Worm (Caenorhabditis elegans): ENCODE data around the gene F46C3.2.

The F46C3.2 gene

ce11 chrX:11384534-11385441, 33.8 kb downstream of the F46C3.2 start, which contains the start of the genes F08B12.11 and prmn-1:
Gene F08B12.11, plus strand, starts transcription at chrX:11385054.
Gene prmn-1, plus strand, starts transcription at chrX:11385084.
- TF ChIP-seq elt-1 (tag; optimal IDR thresholded peaks at IDR 0.05) (no peak), lin-11 (tag; optimal IDR thresholded peaks at IDR 0.05) (no peak), nhr-237 (tag; optimal IDR thresholded peaks at IDR 0.05) (no peak), peb-1 (tag; optimal IDR thresholded peaks at IDR 0.05) (no peak), mdl-1 (tag; optimal IDR thresholded peaks at IDR 0.05) (no peak), elt-3 (tag; optimal IDR thresholded peaks at IDR 0.05) (no peak), nhr-6 (tag; optimal IDR thresholded peaks at IDR 0.05) (no peak), nhr-25 (tag; optimal IDR thresholded peaks at IDR 0.05) (no peak), fos-1 (tag; optimal IDR thresholded peaks at IDR 0.05) (no peak), blmp-1 (tag; optimal IDR thresholded peaks at IDR 0.05; ENCODE audit: insufficient read depth) (no peak), mab-5 (tag; optimal IDR thresholded peaks at IDR 0.05) (no peak), zag-1 (tag; optimal IDR thresholded peaks at IDR 0.05) (no peak), snpc-4 (tag; optimal IDR thresholded peaks at IDR 0.05) (no peak), mbf-1 (tag; optimal IDR thresholded peaks at IDR 0.05) (no peak), nhr-10 (tag; optimal IDR thresholded peaks at IDR 0.05) (no peak), nhr-129 (tag; optimal IDR thresholded peaks at IDR 0.05) (no peak)

ce11 chrX:11383359-11383758, 35.2 kb downstream of the F46C3.2 start:
- no peak for TF ChIP-seq unc-55 (GFP tag; optimal IDR thresholded peaks at IDR 0.05)
- TF ChIP-seq mdl-1 (tag; optimal IDR thresholded peaks at IDR 0.05), result no peak
- no peak for TF ChIP-seq Y55F3AM.14 (GFP tag; optimal IDR thresholded peaks at IDR 0.05)
- no peak for TF ChIP-seq unc-39 (tag; optimal IDR thresholded peaks at IDR 0.05)
- TF ChIP-seq sma-3 (GFP tag; optimal IDR thresholded peaks at IDR 0.05), result no peak
- no peak for TF ChIP-seq ceh-82 (tag; optimal IDR thresholded peaks at IDR 0.05)
- no peak for TF ChIP-seq skn-1 (tag; optimal IDR thresholded peaks at IDR 0.05)
- no peak for TF ChIP-seq fos-1 (tag; optimal IDR thresholded peaks at IDR 0.05)
- TF ChIP-seq sma-9 (GFP tag; optimal IDR thresholded peaks at IDR 0.05), result peak; percentile 2
- TF ChIP-seq sma-9 (tag; optimal IDR thresholded peaks at IDR 0.05), result no peak
- TF ChIP-seq alr-1 (tag; optimal IDR thresholded peaks at IDR 0.05), result no peak
- no peak for TF ChIP-seq ZK546.5 (tag; optimal IDR thresholded peaks at IDR 0.05)
- TF ChIP-seq C34F6.9 (tag; optimal IDR thresholded peaks at IDR 0.05), result peak; percentile 39

ce11 chrX:11379135-11379781, 39.3 kb downstream of the F46C3.2 start:
- peak; percentile 60 for TF ChIP-seq sma-9 (GFP tag; optimal IDR thresholded peaks at IDR 0.05)
- TF ChIP-seq sma-9 (tag; optimal IDR thresholded peaks at IDR 0.05), result no peak
- TF ChIP-seq sem-4 (tag; optimal IDR thresholded peaks at IDR 0.05), result peak; percentile 4
- peak; percentile 57 for TF ChIP-seq nhr-129 (tag; optimal IDR thresholded peaks at IDR 0.05)
- peak; percentile 89 for TF ChIP-seq F13H6.1 (tag; optimal IDR thresholded peaks at IDR 0.05)
- TF ChIP-seq lsy-2 (tag; optimal IDR thresholded peaks at IDR 0.05), result peak in 1 of 2 experiments; percentile 3
- TF ChIP-seq unc-62 (GFP tag; optimal IDR thresholded peaks at IDR 0.05), result no peak

DNA sequence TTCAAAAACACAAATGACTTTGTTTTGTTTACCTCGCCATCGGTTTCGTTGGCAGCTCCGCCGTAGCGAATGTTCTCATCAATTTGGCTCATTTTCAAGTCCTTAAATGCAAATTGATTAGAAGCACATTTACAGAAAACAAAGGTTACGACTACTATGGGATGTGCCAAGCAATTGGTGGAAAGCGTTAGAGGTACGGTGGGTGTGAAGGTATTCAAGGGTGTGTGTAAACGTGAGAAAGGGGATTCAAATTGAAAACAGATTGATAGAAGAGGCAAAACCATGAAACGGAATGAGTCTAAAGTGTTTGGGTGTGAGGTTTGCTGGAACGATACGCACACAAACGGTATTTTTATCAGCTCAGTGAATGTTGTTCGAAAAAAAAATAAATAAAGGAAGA, 41.2 kb downstream of the F46C3.2 start, which contains the start of gene tni-1:
TSS of gene tni-1 (minus strand) at position 101 of the 400 bp plus-strand sequence.
- no peak for TF ChIP-seq sma-9 (GFP tag; optimal IDR thresholded peaks at IDR 0.05)
- no peak for TF ChIP-seq sma-9 (tag; optimal IDR thresholded peaks at IDR 0.05)
- no peak for TF ChIP-seq lsy-2 (tag; optimal IDR thresholded peaks at IDR 0.05)
- TF ChIP-seq unc-55 (GFP tag; optimal IDR thresholded peaks at IDR 0.05), result no peak
- no peak for TF ChIP-seq ztf-1 (GFP tag; conservative IDR thresholded peaks at IDR 0.05)
- no peak for TF ChIP-seq ZK546.5 (tag; optimal IDR thresholded peaks at IDR 0.05)
- no peak for TF ChIP-seq Y55F3AM.14 (GFP tag; optimal IDR thresholded peaks at IDR 0.05)
- TF ChIP-seq mbf-1 (tag; optimal IDR thresholded peaks at IDR 0.05), result no peak
- TF ChIP-seq nhr-12 (tag; optimal IDR thresholded peaks at IDR 0.05), result no peak
- no peak for TF ChIP-seq snpc-4 (tag; optimal IDR thresholded peaks at IDR 0.05)
- no peak for TF ChIP-seq elt-3 (tag; optimal IDR thresholded peaks at IDR 0.05)
- TF ChIP-seq sma-3 (GFP tag; optimal IDR thresholded peaks at IDR 0.05), result no peak
- TF ChIP-seq nhr-11 (tag; optimal IDR thresholded peaks at IDR 0.05), result no peak
- TF ChIP-seq R02D3.7 (tag; optimal IDR thresholded peaks at IDR 0.05), result no peak
- no peak for TF ChIP-seq ztf-11 (tag; optimal IDR thresholded peaks at IDR 0.05)
- TF ChIP-seq nhr-21 (tag; optimal IDR thresholded peaks at IDR 0.05), result no peak
- no peak for TF ChIP-seq nhr-6 (tag; optimal IDR thresholded peaks at IDR 0.05)
- TF ChIP-seq unc-39 (tag; optimal IDR thresholded peaks at IDR 0.05), result no peak
- no peak for TF ChIP-seq aly-2 (tag; optimal IDR thresholded peaks at IDR 0.05)
